Fruit fly (Drosophila melanogaster) whole organism, embryonic: Measurements from ENCODE around the gene CG4982.

Experiments used
- Adf1 ChIP-seq: fragments of 200-800 bp; sonication (Bioruptor generic); IDR thresholded peaks from 2 replicates; pipeline ENCODE4 v1.3.6; 2022; ENCODE audit warnings: missing biosample characterization, missing genetic modification characterization
- Atf-2 ChIP-seq: fragments of 200-800 bp; sonication (Bioruptor generic); optimal IDR thresholded peaks from 2 replicates; lab custom pipeline; 2016; ENCODE audit warnings: missing biosample characterization, missing genetic modification characterization
- BEAF-32 ChIP-seq: fragments of 200-800 bp; sonication (Bioruptor generic); optimal IDR thresholded peaks from 3 replicates; lab custom pipeline; 2017; ENCODE audit warnings: missing biosample characterization, missing genetic modification characterization, mild to moderate bottlenecking, moderate library complexity, missing genetic modification reagents
- Bgb ChIP-seq: fragments of 200-800 bp; sonication (Bioruptor generic); IDR thresholded peaks from 2 replicates; pipeline ENCODE4 v1.3.6; 2022; ENCODE audit warnings: missing biosample characterization, missing genetic modification characterization; ENCODE audit not compliant: partially characterized antibody
- CG11398 ChIP-seq: fragments of 200-800 bp; sonication (Bioruptor generic); optimal IDR thresholded peaks from 2 replicates; lab custom pipeline; 2016; ENCODE audit warnings: missing biosample characterization, missing genetic modification characterization
- CG11456 ChIP-seq: fragments of 200-800 bp; sonication (Bioruptor generic); IDR thresholded peaks from 3 replicates; pipeline ENCODE4 v1.3.6; 2022; ENCODE audit warnings: missing biosample characterization, missing genetic modification characterization
- CG12071 ChIP-seq: fragments of 200-800 bp; sonication (Bioruptor generic); optimal IDR thresholded peaks from 3 replicates; lab custom pipeline; 2018; ENCODE audit warnings: missing biosample characterization, mild to moderate bottlenecking, missing genetic modification characterization
- CG13424 ChIP-seq: fragments of 200-800 bp; sonication (Bioruptor generic); optimal IDR thresholded peaks from 2 replicates; lab custom pipeline; 2019; ENCODE audit warnings: missing biosample characterization, mild to moderate bottlenecking, missing genetic modification characterization, moderate library complexity
- CG14050 ChIP-seq: fragments of 200-800 bp; sonication (Bioruptor generic); IDR thresholded peaks from 3 replicates; pipeline ENCODE4 v1.3.6; 2022; ENCODE audit warnings: missing biosample characterization, missing genetic modification characterization
- CG15269 ChIP-seq: fragments of 200-800 bp; sonication (Bioruptor generic); optimal IDR thresholded peaks from 2 replicates; lab custom pipeline; 2018; ENCODE audit warnings: missing biosample characterization, mild to moderate bottlenecking, missing genetic modification characterization, moderate library complexity
- CG1647 ChIP-seq: fragments of 200-800 bp; sonication (Bioruptor generic); optimal IDR thresholded peaks from 3 replicates; lab custom pipeline; 2016; ENCODE audit warnings: missing biosample characterization, missing genetic modification characterization
- CG2202 ChIP-seq: fragments of 200-800 bp; sonication (Bioruptor generic); optimal IDR thresholded peaks from 2 replicates; lab custom pipeline; 2018; ENCODE audit warnings: missing biosample characterization, mild to moderate bottlenecking, missing genetic modification characterization
- CG34376 ChIP-seq: fragments of 200-800 bp; sonication (Bioruptor generic); optimal IDR thresholded peaks from 2 replicates; lab custom pipeline; 2018; ENCODE audit warnings: missing biosample characterization, mild to moderate bottlenecking, missing genetic modification characterization
- CG4854 ChIP-seq: fragments of 200-800 bp; sonication (Bioruptor generic); optimal IDR thresholded peaks from 2 replicates; lab custom pipeline; 2016; ENCODE audit warnings: missing biosample characterization, missing genetic modification characterization, inconsistent platforms
- CG5953 ChIP-seq: fragments of 200-800 bp; sonication (Bioruptor generic); IDR thresholded peaks from 2 replicates; pipeline ENCODE4 v1.3.6; 2022; ENCODE audit warnings: missing biosample characterization, missing genetic modification characterization
- CG6683 ChIP-seq: fragments of 200-800 bp; sonication (Bioruptor generic); optimal IDR thresholded peaks from 2 replicates; lab custom pipeline; 2017; ENCODE audit warnings: missing biosample characterization, mild to moderate bottlenecking, missing genetic modification characterization, missing genetic modification reagents
- CG7271 ChIP-seq: fragments of 200-800 bp; sonication (Bioruptor generic); optimal IDR thresholded peaks from 2 replicates; lab custom pipeline; 2018; ENCODE audit warnings: missing biosample characterization, mild to moderate bottlenecking, missing genetic modification characterization, moderate library complexity
- CG9817 ChIP-seq: fragments of 200-800 bp; sonication (Bioruptor generic); optimal IDR thresholded peaks from 2 replicates; lab custom pipeline; 2018; ENCODE audit warnings: missing biosample characterization, mild to moderate bottlenecking, missing genetic modification characterization, moderate library complexity
- CrebB ChIP-seq: fragments of 200-800 bp; sonication (Bioruptor generic); optimal IDR thresholded peaks from 3 replicates; lab custom pipeline; 2018; ENCODE audit warnings: missing biosample characterization, mild to moderate bottlenecking, missing genetic modification characterization
- D19A ChIP-seq: fragments of 200-800 bp; optimal IDR thresholded peaks from 3 replicates; lab custom pipeline; 2019; ENCODE audit warnings: missing biosample characterization, mild to moderate bottlenecking, missing genetic modification characterization, moderate library complexity
- E2f2 ChIP-seq: fragments of 200-800 bp; sonication (Bioruptor generic); IDR thresholded peaks from 2 replicates; pipeline ENCODE4 v1.3.6; 2022; ENCODE audit warnings: missing biosample characterization, missing genetic modification characterization
- Eip74EF ChIP-seq, 2 experiments: fragments of 200-800 bp in 1 of 2; fragments of >200 bp in 1 of 2; sonication (Bioruptor generic) in 1 of 2; optimal IDR thresholded peaks; 2 replicates each; lab custom pipeline; 2017 to 2019; ENCODE audit warnings: missing biosample characterization in 2 of 2, missing genetic modification characterization in 2 of 2, mild to moderate bottlenecking in 1 of 2, moderate library complexity in 1 of 2
- Ets65A ChIP-seq: fragments of 200-800 bp; sonication (Bioruptor generic); peaks from one replicate; lab custom pipeline; 2016; ENCODE audit warnings: missing biosample characterization, missing genetic modification characterization
- HLHmδ ChIP-seq: fragments of 200-800 bp; sonication (Bioruptor generic); optimal IDR thresholded peaks from 2 replicates; lab custom pipeline; 2018; ENCODE audit warnings: missing biosample characterization, mild to moderate bottlenecking, missing genetic modification characterization, moderate library complexity
- HmgD ChIP-seq: fragments of 200-800 bp; sonication (Bioruptor generic); optimal IDR thresholded peaks from 3 replicates; lab custom pipeline; 2016; ENCODE audit warnings: missing biosample characterization, missing genetic modification characterization
- Hr51 ChIP-seq, 2 experiments: fragments of 200-800 bp; sonication (Bioruptor generic); optimal IDR thresholded peaks; 2 replicates in 1 of 2; 3 replicates in 1 of 2; lab custom pipeline; 2016 to 2018; ENCODE audit warnings: missing biosample characterization in 2 of 2, missing genetic modification characterization in 2 of 2, mild to moderate bottlenecking in 1 of 2, moderate library complexity in 1 of 2
- Lim3 ChIP-seq: fragments of 200-800 bp; sonication (Bioruptor generic); IDR thresholded peaks from 2 replicates; pipeline ENCODE4 v1.3.6; 2022; ENCODE audit warnings: missing biosample characterization, missing genetic modification characterization
- Mes4 ChIP-seq: fragments of 200-800 bp; sonication (Bioruptor generic); optimal IDR thresholded peaks from 2 replicates; lab custom pipeline; 2016; ENCODE audit warnings: missing biosample characterization, missing genetic modification characterization
- Rfx ChIP-seq: fragments of 200-800 bp; sonication (Bioruptor generic); IDR thresholded peaks from 2 replicates; pipeline ENCODE4 v1.3.6; 2022; ENCODE audit warnings: missing biosample characterization, missing genetic modification characterization
- Rx ChIP-seq: fragments of 200-800 bp; sonication (Bioruptor generic); IDR thresholded peaks from 2 replicates; pipeline ENCODE4 v1.3.6; 2022; ENCODE audit warnings: missing biosample characterization, missing genetic modification characterization
- Six4 ChIP-seq: fragments of 200-800 bp; sonication (Bioruptor generic); optimal IDR thresholded peaks from 2 replicates; lab custom pipeline; 2016; ENCODE audit warnings: missing biosample characterization, missing genetic modification characterization
- Sox102F ChIP-seq: fragments of 200-800 bp; sonication (Bioruptor generic); optimal IDR thresholded peaks from 2 replicates; lab custom pipeline; 2018; ENCODE audit warnings: missing biosample characterization, mild to moderate bottlenecking, missing genetic modification characterization, moderate library complexity
- Sry-β ChIP-seq: fragments of 200-800 bp; sonication (Bioruptor generic); optimal IDR thresholded peaks from 2 replicates; lab custom pipeline; 2018; ENCODE audit warnings: missing biosample characterization, mild to moderate bottlenecking, missing genetic modification characterization, moderate library complexity
- Stat92E ChIP-seq, 3 experiments: fragments of >200 bp in 2 of 3; fragments of 200-800 bp in 1 of 3; sonication (Bioruptor generic) in 1 of 3; optimal IDR thresholded peaks; 2 replicates each; lab custom pipeline; 2017 to 2019; ENCODE audit warnings: missing biosample characterization in 3 of 3, missing genetic modification characterization in 3 of 3, mild to moderate bottlenecking in 1 of 3, moderate library complexity in 1 of 3
- Taf1 ChIP-seq: fragments of 200-800 bp; sonication (Bioruptor generic); IDR thresholded peaks from 2 replicates; pipeline ENCODE4 v1.3.6; 2022; ENCODE audit warnings: missing biosample characterization, missing genetic modification characterization
- bsh ChIP-seq, 2 experiments: fragments of 200-800 bp; sonication (Bioruptor generic); optimal IDR thresholded peaks; 2 replicates each; lab custom pipeline; 2017 to 2018; ENCODE audit warnings: mild to moderate bottlenecking in 2 of 2, missing biosample characterization in 2 of 2, missing genetic modification characterization in 2 of 2, moderate library complexity in 1 of 2
- crc ChIP-seq: fragments of 200-800 bp; sonication (Bioruptor generic); optimal IDR thresholded peaks from 2 replicates; lab custom pipeline; 2016; ENCODE audit warnings: missing biosample characterization, missing genetic modification characterization
- danr ChIP-seq: fragments of 200-800 bp; sonication (Bioruptor generic); IDR thresholded peaks from 2 replicates; pipeline ENCODE4 v1.3.6; 2022; ENCODE audit warnings: missing biosample characterization, missing genetic modification characterization
- dysf ChIP-seq: fragments of 200-800 bp; sonication (Bioruptor generic); IDR thresholded peaks from 3 replicates; pipeline ENCODE4 v1.3.6; 2022; ENCODE audit warnings: missing biosample characterization, missing genetic modification characterization
- eyg ChIP-seq: fragments of 200-800 bp; sonication (Bioruptor generic); optimal IDR thresholded peaks from 3 replicates; lab custom pipeline; 2016; ENCODE audit warnings: missing biosample characterization, missing genetic modification characterization
- fd102C ChIP-seq: fragments of 200-800 bp; sonication (Bioruptor generic); optimal IDR thresholded peaks from 2 replicates; lab custom pipeline; 2018; ENCODE audit warnings: missing biosample characterization, mild to moderate bottlenecking, missing genetic modification characterization, moderate library complexity
- gt ChIP-seq: fragments of 200-800 bp; sonication (Bioruptor generic); IDR thresholded peaks from 2 replicates; pipeline ENCODE4 v1.3.6; 2022; ENCODE audit warnings: missing biosample characterization, missing genetic modification characterization
- lmd ChIP-seq: fragments of 200-800 bp; sonication (Bioruptor generic); IDR thresholded peaks from 2 replicates; pipeline ENCODE4 v1.3.6; 2022; ENCODE audit warnings: missing biosample characterization, missing genetic modification characterization
- otp ChIP-seq: fragments of 200-800 bp; sonication (Bioruptor generic); IDR thresholded peaks from 3 replicates; pipeline ENCODE4, ENCODE4 v1.3.6; 2022; ENCODE audit warnings: missing biosample characterization, missing genetic modification characterization
- phol ChIP-seq: fragments of 200-800 bp; sonication (Bioruptor generic); optimal IDR thresholded peaks from 3 replicates; lab custom pipeline; 2018; ENCODE audit warnings: missing biosample characterization, mild to moderate bottlenecking, missing genetic modification characterization, moderate library complexity
- row ChIP-seq: fragments of 200-800 bp; sonication (Bioruptor generic); IDR thresholded peaks from 3 replicates; pipeline ENCODE4 v1.3.6; 2022; ENCODE audit warnings: missing biosample characterization, missing genetic modification characterization
- slou ChIP-seq: fragments of 200-800 bp; sonication (Bioruptor generic); optimal IDR thresholded peaks from 3 replicates; lab custom pipeline; 2016; ENCODE audit warnings: missing biosample characterization, missing genetic modification characterization
- trh ChIP-seq: fragments of 200-800 bp; sonication (Bioruptor generic); optimal IDR thresholded peaks from 2 replicates; lab custom pipeline; 2016; ENCODE audit warnings: missing biosample characterization, missing genetic modification characterization
- ttk ChIP-seq: fragments of 200-800 bp; sonication (Bioruptor generic); IDR thresholded peaks from 2 replicates; pipeline ENCODE4 v2.1.2; 2022; ENCODE audit warnings: missing biosample characterization, missing genetic modification characterization
- tx ChIP-seq: fragments of 200-800 bp; sonication (Bioruptor generic); optimal IDR thresholded peaks from 2 replicates; lab custom pipeline; 2016; ENCODE audit warnings: missing biosample characterization, missing genetic modification characterization
- zen ChIP-seq: fragments of 200-800 bp; sonication (Bioruptor generic); optimal IDR thresholded peaks from 3 replicates; lab custom pipeline; 2018; ENCODE audit warnings: missing biosample characterization, mild to moderate bottlenecking, missing genetic modification characterization, moderate library complexity

The CG4982 gene

dm6 chr3L:16286258-16286657 lies 15.0 kb upstream of the CG4982 start (continued):
- TF ChIP-seq D19A (peak; percentile 45), Rfx (GFP tag; lab: Robert Waterston, UW) (no peak), CG7271 (no peak), Ets65A (GFP tag; lab: Kevin White, UChicago) (peak; percentile 29), lmd (no peak; the same call in 1 of the 2 replicates), CG6683 (GFP tag; lab: Kevin White, UChicago) (no peak), Hr51 (GFP tag; optimal IDR thresholded peaks at IDR 0.05; lab: Kevin White, UChicago) (peak in 1 of 2 experiments; percentile 67), otp (GFP tag; lab: Robert Waterston, UW) (no peak), Six4 (GFP tag; lab: Kevin White, UChicago) (no peak), CG9817 (tag; lab: Kevin White, UChicago) (no peak), fd102C (GFP tag; lab: Kevin White, UChicago) (no peak), Bgb (GFP tag; lab: Robert Waterston, UW) (no peak), Sox102F (GFP tag; lab: Kevin White, UChicago) (peak; percentile 58), Sry-β (GFP tag; lab: Kevin White, UChicago) (no peak), HmgD (GFP tag; lab: Kevin White, UChicago) (no peak), BEAF-32 (no peak), Stat92E (GFP tag; optimal IDR thresholded peaks at IDR 0.05; lab: Kevin White, UChicago) (no peak), crc (GFP tag; lab: Kevin White, UChicago) (no peak), CG15269 (tag; lab: Kevin White, UChicago) (peak; percentile 64), phol (tag; lab: Kevin White, UChicago) (peak; percentile 28), Rx (no peak), danr (GFP tag; lab: Robert Waterston, UW) (no peak), zen (no peak), Eip74EF (GFP tag; optimal IDR thresholded peaks at IDR 0.05; lab: Kevin White, UChicago) (peak in 1 of 2 experiments; percentile 51), CG4854 (GFP tag; lab: Kevin White, UChicago) (no peak), CG5953 (GFP tag; lab: Robert Waterston, UW) (no peak), gt (GFP tag; lab: Robert Waterston, UW) (no peak), CG11398 (no peak), CG34376 (GFP tag; lab: Kevin White, UChicago) (no peak), CG2202 (tag; lab: Kevin White, UChicago) (no peak), Mes4 (GFP tag; lab: Kevin White, UChicago) (no peak), trh (GFP tag; lab: Kevin White, UChicago) (no peak), dysf (GFP tag; lab: Robert Waterston, UW) (peak; percentile 56; the same call in 2 of the 3 replicates), CG13424 (tag; lab: Kevin White, UChicago) (peak; percentile 54), bsh (GFP tag; optimal IDR thresholded peaks at IDR 0.05; lab: Kevin White, UChicago) (peak; percentile 12 to 16), Adf1 (GFP tag; lab: Robert Waterston, UW) (no peak), ttk (GFP tag; lab: Robert Waterston, UW) (0 out of 2 replicates have a peak, but pooled peaks have one; percentile 5), E2f2 (GFP tag; lab: Robert Waterston, UW) (0 out of 2 replicates have a peak, but pooled peaks have one; percentile 27), Lim3 (GFP tag; lab: Robert Waterston, UW) (no peak), slou (no peak), tx (no peak), CG11456 (no peak), CG1647 (no peak), Atf-2 (no peak), CG14050 (GFP tag; lab: Robert Waterston, UW) (0 out of 3 replicates have a peak, but pooled peaks have one; percentile 17), Taf1 (GFP tag; lab: Robert Waterston, UW) (no peak), row (peak; percentile 66), HLHmδ (GFP tag; lab: Kevin White, UChicago) (no peak), CrebB (tag; lab: Kevin White, UChicago) (no peak), eyg (no peak), CG12071 (peak; percentile 31)
